Worm (Caenorhabditis elegans) whole organism, early embryonic: ENCODE measurements around the gene pepm-1.

ENCODE experiments used
- B0310.2 ChIP-seq: sonication (generic microtip); optimal IDR thresholded peaks from 2 replicates; lab custom pipeline; 2016; ENCODE audit warnings: mild to moderate bottlenecking, missing genetic modification characterization, missing compliant biosample characterization
- F13C5.2 ChIP-seq: sonication (generic microtip); optimal IDR thresholded peaks from 2 replicates; lab custom pipeline; 2017; ENCODE audit warnings: mild to moderate bottlenecking, missing genetic modification characterization, inconsistent platforms, missing compliant biosample characterization
- ama-1 ChIP-seq: fragments of 150-350 bp; optimal IDR thresholded peaks from 2 replicates; lab custom pipeline; 2014
- ets-7 ChIP-seq: sonication (generic microtip); optimal IDR thresholded peaks from 2 replicates; lab custom pipeline; 2016; ENCODE audit warnings: missing genotype, missing genetic modification characterization, missing compliant biosample characterization
- flt-1 ChIP-seq: fragments of 200-800 bp; sonication (Bioruptor generic); IDR thresholded peaks from 2 replicates; pipeline ENCODE4 v1.3.6; 2022; ENCODE audit warnings: missing genetic modification characterization, missing compliant biosample characterization
- hmbx-1 ChIP-seq: sonication (generic microtip); optimal IDR thresholded peaks from 2 replicates; lab custom pipeline; 2016; ENCODE audit warnings: mild to moderate bottlenecking, missing genetic modification characterization, missing compliant biosample characterization
- hmg-4 ChIP-seq: fragments of 200-800 bp; sonication (Bioruptor generic); optimal IDR thresholded peaks from 2 replicates; lab custom pipeline; 2018; ENCODE audit warnings: mild to moderate bottlenecking, missing genetic modification characterization, missing compliant biosample characterization
- hnd-1 ChIP-seq: sonication (generic microtip); optimal IDR thresholded peaks from 2 replicates; lab custom pipeline; 2016; ENCODE audit warnings: missing genetic modification characterization, missing compliant biosample characterization
- pes-1 ChIP-seq: fragments of 200-800 bp; sonication (Bioruptor generic); IDR thresholded peaks from 2 replicates; pipeline ENCODE4 v1.3.6; 2022; ENCODE audit warnings: missing genetic modification reagents, missing genetic modification characterization, missing compliant biosample characterization
- scrt-1 ChIP-seq: fragments of 200-800 bp; sonication (Bioruptor generic); IDR thresholded peaks from 2 replicates; pipeline ENCODE4 v1.3.6; 2022; ENCODE audit warnings: missing genetic modification characterization, missing compliant biosample characterization
- sea-1 ChIP-seq: fragments of 200-800 bp; sonication (Bioruptor generic); conservative IDR thresholded peaks from 2 replicates; pipeline ENCODE4 v1.3.6; 2022; ENCODE audit warnings: missing genetic modification characterization, missing compliant biosample characterization
- tbx-37 ChIP-seq: fragments of 200-800 bp; sonication (Bioruptor generic); conservative IDR thresholded peaks from 2 replicates; pipeline ENCODE4 v1.3.6; 2022; ENCODE audit warnings: missing genetic modification reagents, missing genetic modification characterization, missing compliant biosample characterization
- tra-4 ChIP-seq: sonication (generic microtip); optimal IDR thresholded peaks from 2 replicates; lab custom pipeline; 2017; ENCODE audit warnings: missing genetic modification characterization, missing compliant biosample characterization

ce11 chrV:14341672-14342071 is 12.8 kb downstream of the pepm-1 start, which contains the start of gene F47B8.10:
- TF ChIP-seq ama-1: no peak
- no peak for TF ChIP-seq tbx-37 (GFP tag; lab: Robert Waterston, UW)
- no peak for TF ChIP-seq flt-1
- TF ChIP-seq hmg-4 (GFP tag; lab: Kevin White, UChicago): no peak
- TF ChIP-seq hnd-1: no peak
- TF ChIP-seq ets-7 (tag; lab: Kevin White, UChicago): no peak
- no peak for TF ChIP-seq F13C5.2
- no peak for TF ChIP-seq hmbx-1 (tag; lab: Kevin White, UChicago)
- no peak for TF ChIP-seq sea-1
- no peak for TF ChIP-seq scrt-1 (GFP tag; lab: Robert Waterston, UW)
- TF ChIP-seq tra-4: no peak
- no peak for TF ChIP-seq pes-1 (GFP tag; lab: Robert Waterston, UW)
- no peak for TF ChIP-seq B0310.2 (tag; lab: Kevin White, UChicago)
